Worm (Caenorhabditis elegans) whole organism, L3 larva: Measurements from ENCODE around the gene Y73B6BL.29.

Experiments
- aly-2 ChIP-seq: fragments of 150-350 bp; optimal IDR thresholded peaks from 2 replicates; lab custom pipeline; 2014; ENCODE audit warnings: missing biosample characterization, missing genetic modification characterization
- ama-1 ChIP-seq: fragments of 150-350 bp; optimal IDR thresholded peaks from 2 replicates; lab custom pipeline; 2018
- egl-27 ChIP-seq: sonication (generic microtip); optimal IDR thresholded peaks from 4 replicates; lab custom pipeline; 2017; ENCODE audit warnings: missing biosample characterization, missing genetic modification reagents, missing genetic modification characterization
- jun-1 ChIP-seq: fragments of 150-350 bp; optimal IDR thresholded peaks from 2 replicates; lab custom pipeline; 2014; ENCODE audit warnings: missing biosample characterization, missing genetic modification reagents, missing genetic modification characterization
- mdl-1 ChIP-seq: fragments of 150-350 bp; optimal IDR thresholded peaks from 2 replicates; lab custom pipeline; 2014; ENCODE audit warnings: missing biosample characterization, missing genetic modification characterization
- skn-1 ChIP-seq: fragments of 150-350 bp; optimal IDR thresholded peaks from 2 replicates; lab custom pipeline; 2014; ENCODE audit warnings: missing biosample characterization, missing genetic modification characterization
- unc-62 ChIP-seq: fragments of 150-350 bp; sonication (generic microtip); optimal IDR thresholded peaks from 4 replicates; lab custom pipeline; 2014; ENCODE audit warnings: missing biosample characterization, missing genetic modification reagents, missing genetic modification characterization

DNA sequence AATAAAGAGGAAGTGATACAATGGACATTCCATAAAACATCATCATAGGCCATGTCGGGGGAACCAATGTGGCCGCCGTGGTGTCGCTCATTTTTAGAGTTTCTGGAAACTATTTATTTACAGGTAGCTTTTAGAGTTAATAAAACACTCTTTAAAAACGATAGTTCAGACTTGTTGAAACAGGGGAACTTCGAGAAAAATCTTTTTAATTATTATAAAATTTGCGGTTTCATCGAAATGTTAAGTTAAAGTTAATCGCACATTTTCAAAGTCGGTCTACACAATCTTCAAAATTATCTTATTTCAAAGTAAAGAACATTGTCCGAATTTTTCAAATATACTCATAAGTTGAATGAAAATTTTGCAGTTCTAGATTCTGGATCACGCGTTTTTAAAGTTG is 37.5 kb upstream of the Y73B6BL.29 start, which contains the start of gene ops-1:
- TF ChIP-seq egl-27 (tag; lab: Kevin White, UChicago) (no peak), aly-2 (tag; lab: Kevin White, UChicago) (no peak), unc-62 (GFP tag; lab: Kevin White, UChicago) (no peak), ama-1 (lab: Kevin White, UChicago) (no peak), mdl-1 (tag; lab: Kevin White, UChicago) (no peak), skn-1 (tag; lab: Kevin White, UChicago) (no peak), jun-1 (tag; lab: Kevin White, UChicago) (no peak)
